Worm (Caenorhabditis elegans): Measurements from ENCODE around the gene Y62E10A.6.

ce11 chrIV:13354044-13354443 lies 17.8 kb upstream of the Y62E10A.6 start:
- TF ChIP-seq flt-1 (GFP tag; IDR thresholded peaks at IDR 0.05) (no peak), tab-1 (GFP tag; IDR thresholded peaks at IDR 0.05) (no peak), ztf-23 (GFP tag; IDR thresholded peaks at IDR 0.05) (no peak), ref-1 (GFP tag; conservative IDR thresholded peaks at IDR 0.05) (no peak), T22C8.4 (GFP tag; IDR thresholded peaks at IDR 0.05) (no peak), cog-1 (tag; optimal IDR thresholded peaks at IDR 0.05) (no peak), ztf-29 (GFP tag; IDR thresholded peaks at IDR 0.05) (no peak), klf-2 (GFP tag; conservative IDR thresholded peaks at IDR 0.05) (no peak)

All from whole organism, midembryonic.